Worm (Caenorhabditis elegans) whole organism, midembryonic: ENCODE results near the gene aagr-4.

ENCODE experiments used
- T22C8.4 ChIP-seq: fragments of 200-800 bp; sonication (Bioruptor generic); IDR thresholded peaks from 2 replicates; pipeline ENCODE4 v1.3.6; 2022; ENCODE audit warnings: missing genetic modification characterization, missing compliant biosample characterization
- cog-1 ChIP-seq: sonication (generic microtip); optimal IDR thresholded peaks from 2 replicates; lab custom pipeline; 2016; ENCODE audit warnings: missing genetic modification characterization, missing compliant biosample characterization
- flt-1 ChIP-seq: fragments of 200-800 bp; sonication (Bioruptor generic); IDR thresholded peaks from 2 replicates; pipeline ENCODE4 v1.3.6; 2022; ENCODE audit warnings: missing genetic modification characterization, missing compliant biosample characterization
- klf-2 ChIP-seq: fragments of 200-800 bp; sonication (Bioruptor generic); conservative IDR thresholded peaks from 2 replicates; pipeline ENCODE4 v1.3.6; 2022; ENCODE audit warnings: missing genetic modification reagents, missing genetic modification characterization, missing compliant biosample characterization
- med-1 ChIP-seq: sonication (generic microtip); optimal IDR thresholded peaks from 2 replicates; lab custom pipeline; 2017; ENCODE audit warnings: missing genetic modification characterization, mild to moderate bottlenecking, missing compliant biosample characterization, antibody characterized with exemption, missing genetic modification reagents; ENCODE audit not compliant: insufficient read depth
- ref-1 ChIP-seq: fragments of 200-800 bp; sonication (Bioruptor generic); conservative IDR thresholded peaks from 2 replicates; pipeline ENCODE4 v1.3.6; 2022; ENCODE audit warnings: missing genetic modification reagents, missing genetic modification characterization, missing compliant biosample characterization
- tab-1 ChIP-seq: fragments of 200-800 bp; sonication (Bioruptor generic); IDR thresholded peaks from 2 replicates; pipeline ENCODE4 v1.3.6; 2022; ENCODE audit warnings: missing genetic modification characterization, missing compliant biosample characterization
- ztf-23 ChIP-seq: fragments of 200-800 bp; sonication (Bioruptor generic); IDR thresholded peaks from 2 replicates; pipeline ENCODE4 v1.3.6; 2022; ENCODE audit warnings: missing genetic modification reagents, missing genetic modification characterization, missing compliant biosample characterization
- ztf-29 ChIP-seq: fragments of 200-800 bp; sonication (Bioruptor generic); IDR thresholded peaks from 2 replicates; pipeline ENCODE4 v1.3.6; 2022; ENCODE audit warnings: missing genetic modification reagents, missing genetic modification characterization, missing compliant biosample characterization

ce11 chrX:506848-507247, 46.4 kb downstream of the aagr-4 start, which contains the start of gene B0310.2:
- TF ChIP-seq tab-1 (GFP tag; lab: Robert Waterston, UW) (no peak), ztf-23 (no peak), klf-2 (no peak), flt-1 (GFP tag; lab: Robert Waterston, UW) (no peak), med-1 (GFP tag; lab: Kevin White, UChicago) (no peak), cog-1 (no peak), T22C8.4 (GFP tag; lab: Robert Waterston, UW) (no peak), ref-1 (no peak), ztf-29 (GFP tag; lab: Robert Waterston, UW) (no peak)
